Fruit fly (Drosophila melanogaster): Measurements from ENCODE around the gene peg.

- TF ChIP-seq CTCF (optimal IDR thresholded peaks at IDR 0.05) (no peak), CG8478 (optimal IDR thresholded peaks at IDR 0.05) (no peak)
These were observed 18.4 kb upstream of the peg start, which contains the start of gene Dhc93AB for dm6 chr3R:21042399-21042798.

All from S2 (cell line).